Worm (Caenorhabditis elegans): Measurements from ENCODE around the gene gst-20.

The gst-20 gene

DNA sequence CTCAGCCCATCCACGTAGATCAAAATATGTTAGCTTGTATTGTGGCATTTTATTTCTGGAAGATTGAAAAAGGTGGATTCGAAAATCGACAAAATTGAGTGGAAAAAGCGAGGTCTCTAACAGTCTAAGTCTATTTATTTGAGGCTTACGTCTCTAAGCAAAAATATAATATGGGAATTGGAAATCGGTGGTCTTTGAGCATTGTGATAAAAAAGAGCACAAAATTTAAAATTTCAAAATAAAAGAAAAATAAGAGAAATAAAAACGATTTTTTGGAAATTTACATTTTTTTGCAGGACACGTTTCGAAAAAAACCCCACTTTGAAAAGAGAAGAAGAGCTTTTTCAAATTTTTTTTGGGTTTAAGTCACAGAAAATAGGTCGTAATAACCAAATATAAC lies 3.5 kb upstream of the gst-20 start, which contains the start of gene gst-15:
Gene gst-15 (minus strand): TSS at position 101 of the 400 bp plus-strand sequence.
- TF ChIP-seq hlh-15 (tag; optimal IDR thresholded peaks at IDR 0.05) (no peak), ceh-9 (tag; optimal IDR thresholded peaks at IDR 0.05) (no peak)

ce11 chrII:13611186-13611585 lies 1.6 kb upstream of the gst-20 start, which contains the start of gene gst-24:
Gene gst-24, minus strand, starts transcription at chrII:13611366.
- TF ChIP-seq eyg-1 (tag; optimal IDR thresholded peaks at IDR 0.05) (no peak), F13H6.1 (tag; optimal IDR thresholded peaks at IDR 0.05) (no peak), C08G9.2 (tag; optimal IDR thresholded peaks at IDR 0.05) (no peak), elt-2 (tag; optimal IDR thresholded peaks at IDR 0.05) (no peak), ceh-30 (tag; optimal IDR thresholded peaks at IDR 0.05) (no peak), hlh-6 (tag; optimal IDR thresholded peaks at IDR 0.05) (no peak), C38D4.7 (GFP tag; optimal IDR thresholded peaks at IDR 0.05) (no peak), ceh-48 (tag; optimal IDR thresholded peaks at IDR 0.05) (no peak), syd-9 (tag; optimal IDR thresholded peaks at IDR 0.05) (no peak), T23F11.4 (GFP tag; optimal IDR thresholded peaks at IDR 0.05) (no peak), ceh-34 (tag; optimal IDR thresholded peaks at IDR 0.05) (no peak), nfya-1 (tag; optimal IDR thresholded peaks at IDR 0.05) (no peak), fkh-6 (tag; optimal IDR thresholded peaks at IDR 0.05) (no peak), lin-11 (tag; optimal IDR thresholded peaks at IDR 0.05) (no peak), unc-86 (tag; optimal IDR thresholded peaks at IDR 0.05) (no peak), unc-42 (tag; optimal IDR thresholded peaks at IDR 0.05) (no peak)

DNA sequence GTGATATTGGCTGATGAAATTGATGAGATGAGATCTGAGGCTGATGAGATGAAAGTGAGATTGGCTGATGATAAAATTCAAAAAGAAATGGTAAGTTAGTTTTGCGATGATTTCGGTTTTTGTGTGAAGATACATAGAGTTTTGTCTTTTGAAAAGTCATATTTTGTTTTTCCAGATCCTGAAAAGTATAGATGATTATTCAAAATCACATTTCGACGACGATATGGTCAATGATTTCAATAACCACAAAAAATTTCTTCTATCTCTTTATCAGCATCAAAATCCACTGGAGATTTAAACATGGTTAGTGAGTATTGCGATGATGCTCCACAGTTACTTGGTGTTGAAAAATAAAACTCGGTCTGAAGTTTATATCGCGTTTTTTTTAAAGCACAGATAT lies 8.7 kb downstream of the gst-20 start, which contains the start of gene csp-1:
Gene csp-1 (plus strand): TSS at position 301 of the 400 bp plus-strand sequence.
- TF ChIP-seq tbx-7 (tag; optimal IDR thresholded peaks at IDR 0.05) (no peak), pag-3 (tag; optimal IDR thresholded peaks at IDR 0.05; ENCODE audit: borderline replicate concordance) (no peak), pat-9 (tag; optimal IDR thresholded peaks at IDR 0.05) (no peak), ceh-6 (GFP tag; optimal IDR thresholded peaks at IDR 0.05) (no peak), ceh-24 (tag; optimal IDR thresholded peaks at IDR 0.05) (no peak), hlh-13 (GFP tag; optimal IDR thresholded peaks at IDR 0.05) (no peak), rnt-1 (tag; optimal IDR thresholded peaks at IDR 0.05) (no peak)

DNA sequence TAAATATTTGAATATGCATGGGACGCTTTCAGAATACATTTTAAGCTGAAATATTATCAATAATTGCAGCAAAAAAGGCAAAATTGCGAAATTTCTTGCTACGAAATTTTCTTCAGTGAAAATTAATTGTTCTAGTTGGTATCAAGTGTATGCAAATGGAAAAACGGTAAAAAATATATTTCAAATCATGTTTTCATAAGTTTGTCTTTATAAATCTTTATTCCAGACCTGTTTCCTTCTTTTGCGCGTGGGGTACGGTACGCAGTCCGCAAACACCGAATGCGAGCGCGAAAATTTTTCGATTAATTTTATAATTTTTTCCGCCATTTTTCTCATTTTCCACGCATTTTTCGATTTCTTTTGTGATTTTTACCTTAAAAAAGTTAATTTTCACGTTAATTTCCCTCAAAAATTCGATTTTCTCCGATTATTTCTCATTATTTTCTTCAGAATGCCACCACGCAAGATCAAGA lies 13.1 kb downstream of the gst-20 start, which contains the start of the genes fbxc-23 and csc-1:
Gene fbxc-23 (minus strand): TSS at position 51 of the 473 bp plus-strand sequence.
Gene csc-1 (plus strand): TSS at position 451 of the 473 bp plus-strand sequence.
- TF ChIP-seq nfya-1 (tag; optimal IDR thresholded peaks at IDR 0.05) (peak; percentile 53), unc-42 (tag; optimal IDR thresholded peaks at IDR 0.05) (peak; percentile 16), fkh-6 (tag; optimal IDR thresholded peaks at IDR 0.05) (no peak), che-1 (tag; optimal IDR thresholded peaks at IDR 0.05) (no peak), pqm-1 (tag; optimal IDR thresholded peaks at IDR 0.05) (no peak), npax-4 (tag; optimal IDR thresholded peaks at IDR 0.05) (no peak), pros-1 (tag; optimal IDR thresholded peaks at IDR 0.05) (no peak), C38D4.7 (GFP tag; optimal IDR thresholded peaks at IDR 0.05) (no peak), K02D7.2 (tag; optimal IDR thresholded peaks at IDR 0.05) (no peak), ceh-31 (tag; optimal IDR thresholded peaks at IDR 0.05) (no peak)

DNA sequence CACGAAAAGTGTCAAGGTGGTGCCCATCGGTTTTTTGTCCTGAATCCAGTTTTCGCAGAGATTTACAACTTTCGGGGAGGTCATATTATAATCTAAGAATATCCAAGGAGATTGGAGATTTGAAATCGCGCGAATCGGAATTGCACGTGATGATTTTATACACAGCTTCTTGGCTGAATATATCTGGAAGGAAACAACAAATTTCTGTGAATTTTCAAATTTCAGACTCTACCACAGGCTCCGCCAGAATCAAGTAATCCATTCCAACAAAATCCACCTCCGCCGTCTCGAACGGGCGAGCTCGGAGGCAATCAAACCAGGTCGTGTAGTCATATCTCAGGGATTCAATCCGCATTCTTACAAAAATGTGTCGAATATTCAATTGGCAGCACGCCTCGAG lies 14.3 kb downstream of the gst-20 start:
- no peak for TF ChIP-seq eyg-1 (tag; optimal IDR thresholded peaks at IDR 0.05)
- TF ChIP-seq elt-2 (tag; optimal IDR thresholded peaks at IDR 0.05): no peak
- no peak for TF ChIP-seq zip-5 (tag; optimal IDR thresholded peaks at IDR 0.05)
- no peak for TF ChIP-seq ceh-6 (GFP tag; optimal IDR thresholded peaks at IDR 0.05)
- no peak for TF ChIP-seq pha-2 (tag; optimal IDR thresholded peaks at IDR 0.05)
- no peak for TF ChIP-seq ceh-31 (tag; optimal IDR thresholded peaks at IDR 0.05)
- TF ChIP-seq ama-1 (optimal IDR thresholded peaks at IDR 0.05): no peak
- no peak for TF ChIP-seq unc-55 (GFP tag; optimal IDR thresholded peaks at IDR 0.05)
- TF ChIP-seq unc-86 (tag; optimal IDR thresholded peaks at IDR 0.05): no peak
- no peak for TF ChIP-seq tbx-2 (tag; optimal IDR thresholded peaks at IDR 0.05)
- TF ChIP-seq K02D7.2 (tag; optimal IDR thresholded peaks at IDR 0.05): no peak
- TF ChIP-seq hlh-30 (tag; optimal IDR thresholded peaks at IDR 0.05; ENCODE audit: insufficient read depth): no peak
